Worm (Caenorhabditis elegans): ENCODE results near the gene srj-45.

ce11 chrV:2877509-2877908 lies 41.1 kb upstream of the srj-45 start, which contains the start of gene F37B4.10:
- no peak for TF ChIP-seq B0261.1 (tag; optimal IDR thresholded peaks at IDR 0.05)
- TF ChIP-seq pha-4 (tag; optimal IDR thresholded peaks at IDR 0.05), result no peak
- TF ChIP-seq efl-1 (GFP tag; optimal IDR thresholded peaks at IDR 0.05), result no peak
- TF ChIP-seq somi-1 (GFP tag; optimal IDR thresholded peaks at IDR 0.05), result no peak
- no peak for TF ChIP-seq nfya-1 (tag; optimal IDR thresholded peaks at IDR 0.05; ENCODE audit: borderline replicate concordance, insufficient read depth)
- TF ChIP-seq F23B12.7 (tag; optimal IDR thresholded peaks at IDR 0.05; ENCODE audit: insufficient read depth), result no peak
- no peak for TF ChIP-seq tlf-1 (GFP tag; optimal IDR thresholded peaks at IDR 0.05)
- TF ChIP-seq ceh-100 (GFP tag; IDR thresholded peaks at IDR 0.05), result no peak
- no peak for TF ChIP-seq sea-2 (GFP tag; IDR thresholded peaks at IDR 0.05)
- no peak for TF ChIP-seq snpc-3.4 (tag; optimal IDR thresholded peaks at IDR 0.05)
- TF ChIP-seq Y56A3A.18 (GFP tag; IDR thresholded peaks at IDR 0.05), result no peak
- TF ChIP-seq snpc-4 (GFP tag; optimal IDR thresholded peaks at IDR 0.05), result no peak
- no peak for TF ChIP-seq snpc-4 (tag; optimal IDR thresholded peaks at IDR 0.05)
- no peak for TF ChIP-seq Y95B8A.8 (GFP tag; IDR thresholded peaks at IDR 0.05)

Data from whole organism, young adult.